Worm (Caenorhabditis elegans): ENCODE data around the gene F46G11.2.
A peak's percentile ranks its signal among the peaks of the same experiment; 100 is the strongest.

- no peak for TF ChIP-seq nhr-12 (tag; optimal IDR thresholded peaks at IDR 0.05)
- TF ChIP-seq pha-4 (tag; optimal IDR thresholded peaks at IDR 0.05) = peak; percentile 20
- TF ChIP-seq fos-1 (tag; optimal IDR thresholded peaks at IDR 0.05) = no peak
- no peak for TF ChIP-seq ama-1 (optimal IDR thresholded peaks at IDR 0.05)
- no peak for TF ChIP-seq snpc-4 (tag; optimal IDR thresholded peaks at IDR 0.05)
- TF ChIP-seq nhr-76 (tag; optimal IDR thresholded peaks at IDR 0.05) = no peak
- no peak for TF ChIP-seq ztf-11 (tag; optimal IDR thresholded peaks at IDR 0.05)
- no peak for TF ChIP-seq eor-1 (tag; optimal IDR thresholded peaks at IDR 0.05)
- no peak for TF ChIP-seq elt-1 (tag; optimal IDR thresholded peaks at IDR 0.05)
- TF ChIP-seq jun-1 (tag; optimal IDR thresholded peaks at IDR 0.05) = peak; percentile 22
- TF ChIP-seq elt-2 (tag; optimal IDR thresholded peaks at IDR 0.05) = peak; percentile 56
- no peak for TF ChIP-seq fkh-10 (GFP tag; optimal IDR thresholded peaks at IDR 0.05)
- no peak for TF ChIP-seq lin-15B (tag; optimal IDR thresholded peaks at IDR 0.05)
These were observed 7.2 kb upstream of the F46G11.2 start, which contains the start of gene sft-4 for ce11 chrX:5780672-5781182.

All from whole organism, L3 larva.